Worm (Caenorhabditis elegans) whole organism, L1 larva: ENCODE data around the gene thk-1.
A peak's percentile ranks its signal among the peaks of the same experiment; 100 is the strongest.
"Not testable (repeated sequence)": the region's sequence is repeated elsewhere in the genome, so short reads cannot be mapped to it uniquely, and the experiment has no call there.

Experiments
- C04F5.9 ChIP-seq: sonication (generic microtip); optimal IDR thresholded peaks from 2 replicates; lab custom pipeline; 2016; ENCODE audit warnings: missing genetic modification characterization, missing compliant biosample characterization
- C34B4.2 ChIP-seq: sonication (generic microtip); optimal IDR thresholded peaks from 2 replicates; lab custom pipeline; 2017; ENCODE audit warnings: mild to moderate bottlenecking, missing genetic modification characterization, missing compliant biosample characterization
- aly-2 ChIP-seq: fragments of 150-350 bp; optimal IDR thresholded peaks from 2 replicates; lab custom pipeline; 2014; ENCODE audit warnings: missing biosample characterization, missing genetic modification characterization
- ama-1 ChIP-seq: fragments of 150-350 bp; optimal IDR thresholded peaks from 2 replicates; lab custom pipeline; 2014
- ceh-82 ChIP-seq, 3 experiments: fragments of 150-350 bp in 1 of 3; sonication (generic microtip) in 2 of 3; optimal IDR thresholded peaks; 2 replicates each; lab custom pipeline; 2014 to 2017; ENCODE audit warnings: missing biosample characterization in 3 of 3, missing genetic modification characterization in 3 of 3
- ceh-88 ChIP-seq: fragments of 200-800 bp; sonication (Bioruptor generic); IDR thresholded peaks from 2 replicates; pipeline ENCODE4 v1.3.6; 2022; ENCODE audit warnings: missing genetic modification characterization, missing compliant biosample characterization
- ces-1 ChIP-seq: fragments of 150-350 bp; optimal IDR thresholded peaks from 2 replicates; lab custom pipeline; 2014; ENCODE audit warnings: missing biosample characterization, missing genetic modification reagents, missing genetic modification characterization
- dsc-1 ChIP-seq: sonication (generic microtip); optimal IDR thresholded peaks from 2 replicates; lab custom pipeline; 2016; ENCODE audit warnings: mild to moderate bottlenecking, missing genetic modification characterization, missing compliant biosample characterization
- efl-1 ChIP-seq, 4 experiments: fragments of 150-350 bp; optimal IDR thresholded peaks in 3 of 4; peaks in 1 of 4; 1 replicate in 1 of 4; 2 replicates in 3 of 4; lab custom pipeline; 2014; ENCODE audit warnings: missing biosample characterization in 2 of 4, missing genetic modification characterization in 2 of 4, missing genetic modification reagents in 2 of 4
- efl-3 ChIP-seq: fragments of 200-800 bp; sonication (Bioruptor generic); optimal IDR thresholded peaks from 2 replicates; lab custom pipeline; 2018; ENCODE audit warnings: mild to moderate bottlenecking, missing genetic modification characterization, missing compliant biosample characterization
- egl-27 ChIP-seq, 2 experiments: fragments of 150-350 bp in 1 of 2; sonication (generic microtip); optimal IDR thresholded peaks; 3 replicates each; lab custom pipeline; 2017 to 2018; ENCODE audit warnings: missing biosample characterization in 2 of 2, missing genetic modification characterization in 2 of 2, missing genetic modification reagents in 2 of 2
- fkh-4 ChIP-seq: sonication (generic microtip); optimal IDR thresholded peaks from 2 replicates; lab custom pipeline; 2016; ENCODE audit warnings: missing compliant biosample characterization, missing genetic modification characterization, borderline replicate concordance
- fkh-8 ChIP-seq: sonication (generic microtip); optimal IDR thresholded peaks from 2 replicates; lab custom pipeline; 2016; ENCODE audit warnings: mild to moderate bottlenecking, missing genetic modification characterization, missing compliant biosample characterization
- hpl-2 ChIP-seq: fragments of 150-350 bp; optimal IDR thresholded peaks from 2 replicates; lab custom pipeline; 2014; ENCODE audit warnings: missing biosample characterization, missing genetic modification reagents, missing genetic modification characterization
- lin-35 ChIP-seq, 2 experiments: fragments of 150-350 bp; optimal IDR thresholded peaks; 2 replicates each; lab custom pipeline; 2014; ENCODE audit warnings: missing biosample characterization in 2 of 2, missing genetic modification characterization in 2 of 2, missing genetic modification reagents in 2 of 2
- lir-3 ChIP-seq: sonication (generic microtip); optimal IDR thresholded peaks from 2 replicates; lab custom pipeline; 2016; ENCODE audit warnings: mild to moderate bottlenecking, missing genetic modification characterization, moderate library complexity, missing compliant biosample characterization; ENCODE audit not compliant: poor library complexity
- nhr-20 ChIP-seq: sonication (generic microtip); optimal IDR thresholded peaks from 2 replicates; lab custom pipeline; 2016; ENCODE audit warnings: mild to moderate bottlenecking, missing genetic modification characterization, missing compliant biosample characterization
- nhr-237 ChIP-seq: fragments of 150-350 bp; optimal IDR thresholded peaks from 2 replicates; lab custom pipeline; 2014; ENCODE audit warnings: missing biosample characterization, missing genetic modification characterization
- nhr-28 ChIP-seq: fragments of 150-350 bp; optimal IDR thresholded peaks from 2 replicates; lab custom pipeline; 2014; ENCODE audit warnings: missing biosample characterization, missing genetic modification characterization
- nhr-71 ChIP-seq: sonication (generic microtip); optimal IDR thresholded peaks from 2 replicates; lab custom pipeline; 2016; ENCODE audit warnings: mild to moderate bottlenecking, missing genetic modification characterization, moderate library complexity, missing compliant biosample characterization
- nhr-76 ChIP-seq: sonication (generic microtip); optimal IDR thresholded peaks from 2 replicates; lab custom pipeline; 2017; ENCODE audit warnings: missing biosample characterization, missing genetic modification characterization
- nhr-77 ChIP-seq: fragments of 150-350 bp; optimal IDR thresholded peaks from 2 replicates; lab custom pipeline; 2014; ENCODE audit warnings: missing biosample characterization, missing genetic modification characterization
- nhr-85 ChIP-seq: sonication (generic microtip); peaks from one replicate; lab custom pipeline; 2016; ENCODE audit warnings: missing genetic modification characterization, inconsistent platforms, missing compliant biosample characterization
- nhr-90 ChIP-seq: sonication (generic microtip); optimal IDR thresholded peaks from 2 replicates; lab custom pipeline; 2016; ENCODE audit warnings: mild to moderate bottlenecking, missing genetic modification characterization, missing compliant biosample characterization; ENCODE audit not compliant: poor library complexity
- rnt-1 ChIP-seq: sonication (generic microtip); optimal IDR thresholded peaks from 2 replicates; lab custom pipeline; 2016; ENCODE audit warnings: mild to moderate bottlenecking, missing genetic modification characterization, moderate library complexity, missing compliant biosample characterization
- snpc-4 ChIP-seq: fragments of 150-350 bp; optimal IDR thresholded peaks from 2 replicates; lab custom pipeline; 2014; ENCODE audit warnings: missing biosample characterization, missing genetic modification characterization
- sox-4 ChIP-seq: sonication (generic microtip); optimal IDR thresholded peaks from 2 replicates; lab custom pipeline; 2016; ENCODE audit warnings: missing genetic modification characterization, missing compliant biosample characterization
- sptf-1 ChIP-seq: fragments of 150-350 bp; optimal IDR thresholded peaks from 2 replicates; lab custom pipeline; 2014; ENCODE audit warnings: missing biosample characterization, missing genetic modification characterization
- sup-37 ChIP-seq: fragments of 200-800 bp; sonication (Bioruptor generic); optimal IDR thresholded peaks from 2 replicates; lab custom pipeline; 2018; ENCODE audit warnings: mild to moderate bottlenecking, missing genetic modification characterization, missing compliant biosample characterization
- tbx-2 ChIP-seq: sonication (generic microtip); optimal IDR thresholded peaks from 2 replicates; lab custom pipeline; 2016; ENCODE audit warnings: missing genetic modification characterization, missing compliant biosample characterization
- tlp-1 ChIP-seq: fragments of 150-350 bp; optimal IDR thresholded peaks from 2 replicates; lab custom pipeline; 2014; ENCODE audit warnings: missing biosample characterization, missing genetic modification characterization
- unc-130 ChIP-seq: fragments of 150-350 bp; optimal IDR thresholded peaks from 2 replicates; lab custom pipeline; 2017; ENCODE audit warnings: missing biosample characterization, missing genetic modification characterization, inconsistent platforms
- unc-30 ChIP-seq: sonication (generic microtip); optimal IDR thresholded peaks from 2 replicates; lab custom pipeline; 2017; ENCODE audit warnings: missing biosample characterization, missing genetic modification characterization
- unc-86 ChIP-seq: sonication (generic microtip); optimal IDR thresholded peaks from 2 replicates; lab custom pipeline; 2016; ENCODE audit warnings: missing genetic modification characterization, missing compliant biosample characterization
- unc-98 ChIP-seq: fragments of 200-800 bp; sonication (Bioruptor generic); IDR thresholded peaks from 2 replicates; pipeline ENCODE4 v1.3.6; 2022; ENCODE audit warnings: missing genetic modification characterization, missing compliant biosample characterization
- zag-1 ChIP-seq: fragments of 150-350 bp; optimal IDR thresholded peaks from 2 replicates; lab custom pipeline; 2014; ENCODE audit warnings: missing biosample characterization, missing genetic modification characterization
- ztf-11 ChIP-seq, 2 experiments: sonication (generic microtip); optimal IDR thresholded peaks; 2 replicates each; lab custom pipeline; 2016 to 2017; ENCODE audit warnings: missing genetic modification characterization in 2 of 2, missing biosample characterization in 1 of 2, missing compliant biosample characterization in 1 of 2
- ztf-4 ChIP-seq: fragments of 150-350 bp; optimal IDR thresholded peaks from 2 replicates; lab custom pipeline; 2014; ENCODE audit warnings: missing biosample characterization, missing genetic modification characterization

The thk-1 gene

ce11 chrIV:10322650-10323049 is 41.3 kb upstream of the thk-1 start, which contains the start of gene R09E10.1:
TSS of gene R09E10.1 (minus strand) at chrIV:10322750.
- not testable (repeated sequence) for TF ChIP-seq snpc-4 (tag; lab: Kevin White, UChicago); sptf-1 (tag; lab: Kevin White, UChicago); fkh-8

ce11 chrIV:10318199-10318598 is 36.8 kb upstream of the thk-1 start, which contains the start of gene R09E10.2:
TSS of gene R09E10.2 (minus strand) at chrIV:10318299.
- TF ChIP-seq nhr-85 (no peak), nhr-71 (tag; lab: Kevin White, UChicago) (no peak), nhr-20 (tag; lab: Kevin White, UChicago) (no peak), sup-37 (GFP tag; lab: Kevin White, UChicago) (no peak), zag-1 (tag; lab: Kevin White, UChicago) (no peak), ceh-82 (tag; optimal IDR thresholded peaks at IDR 0.05; lab: Kevin White, UChicago) (no peak), sox-4 (no peak), nhr-76 (tag; lab: Kevin White, UChicago) (no peak), ztf-4 (no peak), ama-1 (lab: Kevin White, UChicago) (no peak), hpl-2 (GFP tag; lab: Kevin White, UChicago) (no peak), nhr-77 (no peak), fkh-8 (no peak), aly-2 (tag; lab: Kevin White, UChicago) (no peak), nhr-237 (tag; lab: Kevin White, UChicago) (no peak), efl-3 (no peak), nhr-90 (tag; lab: Kevin White, UChicago) (no peak), C04F5.9 (no peak), rnt-1 (tag; lab: Kevin White, UChicago) (no peak), unc-86 (tag; lab: Kevin White, UChicago) (no peak)

- TF ChIP-seq tlp-1 (tag; lab: Kevin White, UChicago) (no peak), ces-1 (GFP tag; lab: Kevin White, UChicago) (no peak), sptf-1 (tag; lab: Kevin White, UChicago) (no peak), lin-35 (GFP tag; optimal IDR thresholded peaks at IDR 0.05; lab: Kevin White, UChicago) (no peak), unc-98 (no peak), ceh-88 (GFP tag; lab: Robert Waterston, UW) (no peak), C34B4.2 (no peak), efl-1 (optimal IDR thresholded peaks at IDR 0.05; lab: Kevin White, UChicago) (no peak), efl-1 (GFP tag; optimal IDR thresholded peaks at IDR 0.05 in 1 of 2; lab: Kevin White, UChicago) (no peak), nhr-28 (tag; lab: Kevin White, UChicago) (no peak), ztf-11 (tag; optimal IDR thresholded peaks at IDR 0.05; lab: Kevin White, UChicago) (no peak), unc-30 (no peak), unc-130 (no peak), dsc-1 (tag; lab: Kevin White, UChicago) (no peak), egl-27 (tag; optimal IDR thresholded peaks at IDR 0.05; lab: Kevin White, UChicago) (no peak), fkh-4 (no peak), tbx-2 (no peak), nhr-77 (no peak), ceh-82 (tag; optimal IDR thresholded peaks at IDR 0.05; lab: Kevin White, UChicago) (no peak)
Measured at ce11 chrIV:10313565-10313964, 32.2 kb upstream of the thk-1 start, which contains the start of gene acs-18. TSS of gene acs-18 (minus strand) at chrIV:10313665.

- no peak for TF ChIP-seq tbx-2
- TF ChIP-seq efl-1 (optimal IDR thresholded peaks at IDR 0.05; lab: Kevin White, UChicago): no peak
- peak in 1 of 2 experiments; percentile 67 for TF ChIP-seq efl-1 (GFP tag; optimal IDR thresholded peaks at IDR 0.05 in 1 of 2; lab: Kevin White, UChicago)
- TF ChIP-seq lir-3 (tag; lab: Kevin White, UChicago): no peak
Measured at ce11 chrIV:10311115-10311514, 29.7 kb upstream of the thk-1 start.
